Worm (Caenorhabditis elegans) whole organism, L1 larva: ENCODE results near the gene unc-24.

Source experiments
- C04F5.9 ChIP-seq: sonication (generic microtip); optimal IDR thresholded peaks from 2 replicates; lab custom pipeline; 2016; ENCODE audit warnings: missing genetic modification characterization, missing compliant biosample characterization
- Y116A8C.19 ChIP-seq: sonication (generic microtip); optimal IDR thresholded peaks from 2 replicates; lab custom pipeline; 2016; ENCODE audit warnings: missing compliant biosample characterization, missing genetic modification characterization, borderline replicate concordance
- aly-2 ChIP-seq: fragments of 150-350 bp; optimal IDR thresholded peaks from 2 replicates; lab custom pipeline; 2014; ENCODE audit warnings: missing biosample characterization, missing genetic modification characterization
- blmp-1 ChIP-seq: fragments of 150-350 bp; optimal IDR thresholded peaks from 2 replicates; lab custom pipeline; 2014; ENCODE audit warnings: missing biosample characterization, missing genetic modification characterization
- dpl-1 ChIP-seq, 3 experiments: fragments of 150-350 bp in 2 of 3; sonication (generic microtip) in 1 of 3; optimal IDR thresholded peaks; 2 replicates each; lab custom pipeline; 2014 to 2017; ENCODE audit warnings: missing biosample characterization in 3 of 3, missing genetic modification characterization in 3 of 3, missing genetic modification reagents in 3 of 3
- dsc-1 ChIP-seq: sonication (generic microtip); optimal IDR thresholded peaks from 2 replicates; lab custom pipeline; 2016; ENCODE audit warnings: mild to moderate bottlenecking, missing genetic modification characterization, missing compliant biosample characterization
- efl-1 ChIP-seq, 4 experiments: fragments of 150-350 bp; optimal IDR thresholded peaks in 3 of 4; peaks in 1 of 4; 1 replicate in 1 of 4; 2 replicates in 3 of 4; lab custom pipeline; 2014; ENCODE audit warnings: missing biosample characterization in 2 of 4, missing genetic modification characterization in 2 of 4, missing genetic modification reagents in 2 of 4
- elt-2 ChIP-seq: sonication (generic microtip); optimal IDR thresholded peaks from 2 replicates; lab custom pipeline; 2016; ENCODE audit warnings: missing genetic modification characterization, mild to moderate bottlenecking, inconsistent platforms, missing compliant biosample characterization, missing genetic modification reagents
- fkh-10 ChIP-seq: sonication (generic microtip); optimal IDR thresholded peaks from 2 replicates; lab custom pipeline; 2017; ENCODE audit warnings: missing biosample characterization, missing genetic modification reagents, missing genetic modification characterization
- fkh-8 ChIP-seq: sonication (generic microtip); optimal IDR thresholded peaks from 2 replicates; lab custom pipeline; 2016; ENCODE audit warnings: mild to moderate bottlenecking, missing genetic modification characterization, missing compliant biosample characterization
- grh-1 ChIP-seq: fragments of 200-800 bp; sonication (Bioruptor generic); IDR thresholded peaks from 2 replicates; pipeline ENCODE4 v1.3.6; 2022; ENCODE audit warnings: missing genetic modification reagents, missing genetic modification characterization, missing compliant biosample characterization
- hlh-4 ChIP-seq: sonication (generic microtip); optimal IDR thresholded peaks from 2 replicates; lab custom pipeline; 2016; ENCODE audit warnings: mild to moderate bottlenecking, missing genetic modification characterization, missing compliant biosample characterization
- isw-1 ChIP-seq: fragments of 200-800 bp; sonication (Bioruptor generic); IDR thresholded peaks from 2 replicates; pipeline ENCODE4 v1.3.6; 2022; ENCODE audit warnings: missing genetic modification characterization, missing compliant biosample characterization
- jun-1 ChIP-seq: fragments of 150-350 bp; optimal IDR thresholded peaks from 2 replicates; lab custom pipeline; 2014; ENCODE audit warnings: missing biosample characterization, missing genetic modification reagents, missing genetic modification characterization
- lin-14 ChIP-seq: fragments of 200-800 bp; sonication (Bioruptor generic); optimal IDR thresholded peaks from 2 replicates; lab custom pipeline; 2018; ENCODE audit warnings: mild to moderate bottlenecking, missing genetic modification characterization, moderate library complexity, missing compliant biosample characterization
- mab-9 ChIP-seq: fragments of 200-800 bp; sonication (Bioruptor generic); IDR thresholded peaks from 2 replicates; pipeline ENCODE4 v1.3.6; 2022; ENCODE audit warnings: missing genetic modification reagents, missing genetic modification characterization, missing compliant biosample characterization
- mdl-1 ChIP-seq, 2 experiments: fragments of 150-350 bp; optimal IDR thresholded peaks; 2 replicates each; lab custom pipeline; 2014 to 2017; ENCODE audit warnings: missing biosample characterization in 2 of 2, missing genetic modification characterization in 2 of 2, inconsistent platforms in 1 of 2
- mef-2 ChIP-seq: fragments of 150-350 bp; optimal IDR thresholded peaks from 2 replicates; lab custom pipeline; 2014; ENCODE audit warnings: missing biosample characterization, missing genetic modification characterization
- mep-1 ChIP-seq: fragments of 150-350 bp; optimal IDR thresholded peaks from 2 replicates; lab custom pipeline; 2014; ENCODE audit warnings: missing biosample characterization, missing genetic modification characterization
- nhr-19 ChIP-seq: fragments of 200-800 bp; sonication (Bioruptor generic); conservative IDR thresholded peaks from 2 replicates; pipeline ENCODE4 v1.3.6; 2022; ENCODE audit warnings: missing genetic modification characterization, missing compliant biosample characterization
- nhr-47 ChIP-seq: sonication (generic microtip); optimal IDR thresholded peaks from 2 replicates; lab custom pipeline; 2016; ENCODE audit warnings: mild to moderate bottlenecking, missing genetic modification characterization, moderate library complexity, missing compliant biosample characterization
- pqm-1 ChIP-seq: sonication (generic microtip); optimal IDR thresholded peaks from 3 replicates; lab custom pipeline; 2017; ENCODE audit warnings: missing biosample characterization, missing genetic modification characterization
- snpc-4 ChIP-seq: fragments of 150-350 bp; optimal IDR thresholded peaks from 2 replicates; lab custom pipeline; 2014; ENCODE audit warnings: missing biosample characterization, missing genetic modification characterization
- sup-37 ChIP-seq: fragments of 200-800 bp; sonication (Bioruptor generic); optimal IDR thresholded peaks from 2 replicates; lab custom pipeline; 2018; ENCODE audit warnings: mild to moderate bottlenecking, missing genetic modification characterization, missing compliant biosample characterization
- swsn-7 ChIP-seq: sonication (generic microtip); optimal IDR thresholded peaks from 2 replicates; lab custom pipeline; 2016; ENCODE audit warnings: missing genetic modification characterization, missing compliant biosample characterization
- xbp-1 ChIP-seq: sonication (generic microtip); optimal IDR thresholded peaks from 2 replicates; lab custom pipeline; 2016; ENCODE audit warnings: missing genetic modification characterization, missing compliant biosample characterization

Gene unc-24

DNA sequence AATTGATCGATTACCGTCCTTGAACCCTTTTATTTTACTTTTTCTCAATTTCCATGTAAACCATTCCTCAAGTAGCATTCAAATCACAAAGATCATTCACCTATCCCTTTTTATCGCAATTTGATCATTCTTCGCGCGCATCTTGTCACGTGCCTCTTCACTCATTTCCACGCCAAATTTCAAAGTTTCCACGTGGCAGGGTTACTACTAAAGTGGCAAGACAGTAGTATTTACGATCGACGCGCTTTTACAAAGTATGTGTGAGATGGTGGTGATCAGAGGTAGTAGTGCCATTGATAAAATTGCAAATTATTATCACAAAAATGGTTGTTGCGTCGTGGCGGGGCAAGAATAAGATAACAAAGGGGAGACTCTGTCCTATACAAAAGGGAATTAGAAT is 48.7 kb downstream of the unc-24 start (continued):
- TF ChIP-seq mdl-1 (tag; optimal IDR thresholded peaks at IDR 0.05; lab: Kevin White, UChicago) (peak in 1 of 2 experiments; percentile 98), nhr-47 (tag; lab: Kevin White, UChicago) (peak; percentile 78), pqm-1 (peak; percentile 66), C04F5.9 (no peak), blmp-1 (tag; lab: Kevin White, UChicago) (peak; percentile 93), mab-9 (GFP tag; lab: Robert Waterston, UW) (no peak), grh-1 (peak; percentile 80), dpl-1 (GFP tag; optimal IDR thresholded peaks at IDR 0.05; lab: Kevin White, UChicago) (peak; percentile 53 to 58 (median 56)), aly-2 (no peak), swsn-7 (tag; lab: Kevin White, UChicago) (peak; percentile 28), nhr-19 (GFP tag; lab: Robert Waterston, UW) (peak; percentile 87), isw-1 (no peak), mep-1 (tag; lab: Kevin White, UChicago) (peak; percentile 78)

DNA sequence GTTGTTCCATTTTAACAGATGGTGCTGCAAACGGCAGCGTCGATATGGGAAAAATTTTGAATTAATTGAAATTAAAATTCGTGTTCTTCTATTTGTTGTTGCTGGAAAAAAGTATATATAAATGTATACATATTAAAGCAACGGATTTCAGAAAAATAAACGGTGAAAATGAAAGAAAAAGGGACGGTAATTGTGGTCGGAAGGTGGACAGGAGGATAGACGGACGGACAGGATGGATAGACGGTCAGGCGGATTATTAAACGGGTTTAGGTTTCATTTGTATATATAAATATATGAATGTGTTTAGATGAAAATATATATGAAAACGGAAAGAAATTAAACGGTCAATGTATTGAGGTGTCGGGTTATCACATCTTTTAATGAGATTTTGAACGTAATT is 49.7 kb downstream of the unc-24 start, which contains the start of gene nhr-31:
Gene nhr-31 (minus strand): TSS at position 101 of the 400 bp plus-strand sequence.
- no peak for TF ChIP-seq dsc-1 (tag; lab: Kevin White, UChicago)
- peak; percentile 46 for TF ChIP-seq blmp-1 (tag; lab: Kevin White, UChicago)
- TF ChIP-seq hlh-4, result no peak
- TF ChIP-seq fkh-8 (tag; lab: Kevin White, UChicago), result no peak

ce11 chrIV:8030099-8030498 is 50.4 kb downstream of the unc-24 start:
- no peak for TF ChIP-seq fkh-10 (GFP tag; lab: Kevin White, UChicago)
- TF ChIP-seq xbp-1 (tag; lab: Kevin White, UChicago), result no peak
- no peak for TF ChIP-seq Y116A8C.19 (tag; lab: Kevin White, UChicago)
- TF ChIP-seq efl-1 (optimal IDR thresholded peaks at IDR 0.05; lab: Kevin White, UChicago), result no peak
- peak in 1 of 2 experiments; percentile 53 for TF ChIP-seq efl-1 (GFP tag; optimal IDR thresholded peaks at IDR 0.05 in 1 of 2; lab: Kevin White, UChicago)
- no peak for TF ChIP-seq sup-37 (GFP tag; lab: Kevin White, UChicago)
- TF ChIP-seq mef-2 (tag; lab: Kevin White, UChicago), result no peak
- TF ChIP-seq jun-1 (tag; lab: Kevin White, UChicago), result no peak
- peak; percentile 11 for TF ChIP-seq lin-14
- TF ChIP-seq snpc-4 (tag; lab: Kevin White, UChicago), result no peak
- no peak for TF ChIP-seq pqm-1
- TF ChIP-seq elt-2 (tag; lab: Kevin White, UChicago), result peak; percentile 88
- TF ChIP-seq nhr-19 (GFP tag; lab: Robert Waterston, UW), result no peak
